Fruit fly (Drosophila melanogaster) whole organism, adult: ENCODE measurements around the gene CG14017.

Experiments used
- CG11617 ChIP-seq: fragments of 200-800 bp; sonication (Bioruptor generic); optimal IDR thresholded peaks from 2 replicates; lab custom pipeline; 2017; ENCODE audit warnings: mild to moderate bottlenecking, missing biosample characterization, missing genetic modification reagents, missing genetic modification characterization
- CG14711 ChIP-seq: fragments of 200-800 bp; sonication (Bioruptor generic); optimal IDR thresholded peaks from 2 replicates; lab custom pipeline; 2018; ENCODE audit warnings: missing biosample characterization, mild to moderate bottlenecking, missing genetic modification characterization, moderate library complexity
- Clk ChIP-seq: fragments of 200-800 bp; sonication (Bioruptor generic); optimal IDR thresholded peaks from 2 replicates; lab custom pipeline; 2017; ENCODE audit warnings: missing biosample characterization, missing genetic modification characterization
- Hr96 ChIP-seq: fragments of 200-800 bp; sonication (Bioruptor generic); optimal IDR thresholded peaks from 2 replicates; lab custom pipeline; 2016; ENCODE audit warnings: missing biosample characterization, missing genetic modification characterization
- pad ChIP-seq: fragments of 200-800 bp; sonication (Bioruptor generic); optimal IDR thresholded peaks from 3 replicates; lab custom pipeline; 2017; ENCODE audit warnings: missing biosample characterization, missing genetic modification characterization, mild to moderate bottlenecking, moderate library complexity, missing genetic modification reagents

DNA sequence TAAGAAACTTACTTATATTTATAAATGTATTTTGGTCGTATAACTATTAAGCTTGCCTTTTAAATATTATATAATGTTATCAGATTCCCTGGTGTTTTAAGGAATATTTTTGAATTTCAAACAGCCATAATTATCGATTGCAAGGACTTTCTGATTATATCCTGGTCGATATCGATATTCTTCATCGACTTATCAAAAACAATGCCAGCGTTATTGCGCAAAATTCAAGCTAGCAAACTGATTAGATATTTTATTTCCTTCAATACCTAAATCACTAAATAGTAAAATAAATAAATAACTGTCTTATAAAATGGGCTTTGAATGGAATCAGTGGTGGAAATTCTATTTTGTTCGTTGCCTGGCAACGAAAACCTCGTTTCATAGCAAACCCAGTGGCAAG, 36.3 kb upstream of the CG14017 start, which contains the start of gene CG14020:
- no peak for TF ChIP-seq CG11617 (GFP tag; lab: Kevin White, UChicago)
- TF ChIP-seq pad: no peak
- no peak for TF ChIP-seq Hr96 (GFP tag; lab: Kevin White, UChicago)
- no peak for TF ChIP-seq Clk (GFP tag; lab: Kevin White, UChicago)
- no peak for TF ChIP-seq CG14711 (tag; lab: Kevin White, UChicago)
